Fruit fly (Drosophila melanogaster) whole organism, embryonic: ENCODE data around the gene CG13029.
A peak's percentile ranks its signal among the peaks of the same experiment; 100 is the strongest.

Source experiments
- Asciz ChIP-seq: fragments of 200-800 bp; sonication (Bioruptor generic); optimal IDR thresholded peaks from 2 replicates; lab custom pipeline; 2017; ENCODE audit warnings: missing biosample characterization, mild to moderate bottlenecking, missing genetic modification characterization, missing genetic modification reagents
- CG10431 ChIP-seq: fragments of 200-800 bp; sonication (Bioruptor generic); optimal IDR thresholded peaks from 3 replicates; lab custom pipeline; 2018; ENCODE audit warnings: missing biosample characterization, mild to moderate bottlenecking, missing genetic modification characterization
- CG10979 ChIP-seq: fragments of 200-800 bp; sonication (Bioruptor generic); optimal IDR thresholded peaks from 2 replicates; lab custom pipeline; 2018; ENCODE audit warnings: missing biosample characterization, mild to moderate bottlenecking, missing genetic modification characterization, moderate library complexity
- CG11093 ChIP-seq: fragments of 200-800 bp; sonication (Bioruptor generic); IDR thresholded peaks from 3 replicates; pipeline ENCODE4 v1.3.6; 2022; ENCODE audit warnings: missing biosample characterization, missing genetic modification characterization
- CG11247 ChIP-seq: fragments of 200-800 bp; sonication (Bioruptor generic); IDR thresholded peaks from 2 replicates; pipeline ENCODE4 v1.3.6; 2022; ENCODE audit warnings: missing biosample characterization, missing genetic modification characterization
- CG11504 ChIP-seq: fragments of 200-800 bp; sonication (Bioruptor generic); optimal IDR thresholded peaks from 3 replicates; lab custom pipeline; 2019; ENCODE audit warnings: missing biosample characterization, mild to moderate bottlenecking, missing genetic modification characterization, moderate library complexity
- CG12155 ChIP-seq: fragments of 200-800 bp; sonication (Bioruptor generic); optimal IDR thresholded peaks from 3 replicates; lab custom pipeline; 2016; ENCODE audit warnings: missing biosample characterization, missing genetic modification characterization
- CG12236 ChIP-seq: fragments of 200-800 bp; sonication (Bioruptor generic); optimal IDR thresholded peaks from 2 replicates; lab custom pipeline; 2016; ENCODE audit warnings: missing biosample characterization, missing genetic modification characterization
- CG12942 ChIP-seq: fragments of 200-800 bp; sonication (Bioruptor generic); optimal IDR thresholded peaks from 3 replicates; lab custom pipeline; 2016; ENCODE audit warnings: missing biosample characterization, missing genetic modification characterization
- CG14667 ChIP-seq: fragments of 200-800 bp; sonication (Bioruptor generic); IDR thresholded peaks from 2 replicates; pipeline ENCODE4 v1.3.6; 2022; ENCODE audit warnings: missing biosample characterization, missing genetic modification characterization
- CG14965 ChIP-seq: fragments of 200-800 bp; sonication (Bioruptor generic); optimal IDR thresholded peaks from 2 replicates; lab custom pipeline; 2016; ENCODE audit warnings: missing biosample characterization, missing genetic modification characterization, borderline replicate concordance
- CG15601 ChIP-seq: fragments of 200-800 bp; sonication (Bioruptor generic); optimal IDR thresholded peaks from 3 replicates; lab custom pipeline; 2019; ENCODE audit warnings: missing biosample characterization, mild to moderate bottlenecking, missing genetic modification characterization, moderate library complexity
- CG17802 ChIP-seq: fragments of 200-800 bp; sonication (Bioruptor generic); optimal IDR thresholded peaks from 2 replicates; lab custom pipeline; 2018; ENCODE audit warnings: missing biosample characterization, mild to moderate bottlenecking, missing genetic modification characterization, moderate library complexity
- CG3065 ChIP-seq: fragments of 200-800 bp; sonication (Bioruptor generic); optimal IDR thresholded peaks from 2 replicates; lab custom pipeline; 2016; ENCODE audit warnings: missing biosample characterization, missing genetic modification characterization
- CG3281 ChIP-seq: fragments of 200-800 bp; sonication (Bioruptor generic); optimal IDR thresholded peaks from 3 replicates; lab custom pipeline; 2017; ENCODE audit warnings: missing biosample characterization, mild to moderate bottlenecking, missing genetic modification characterization
- CG34422 ChIP-seq: fragments of 200-800 bp; sonication (Bioruptor generic); IDR thresholded peaks from 3 replicates; pipeline ENCODE4 v1.3.6; 2022; ENCODE audit warnings: missing biosample characterization, missing genetic modification characterization
- CG4328 ChIP-seq: fragments of 200-800 bp; sonication (Bioruptor generic); optimal IDR thresholded peaks from 3 replicates; lab custom pipeline; 2017; ENCODE audit warnings: missing biosample characterization, missing genetic modification reagents, missing genetic modification characterization
- CG5245 ChIP-seq: fragments of 200-800 bp; sonication (Bioruptor generic); optimal IDR thresholded peaks from 3 replicates; lab custom pipeline; 2016; ENCODE audit warnings: missing biosample characterization, missing genetic modification characterization
- CG6791 ChIP-seq: fragments of 200-800 bp; sonication (Bioruptor generic); IDR thresholded peaks from 3 replicates; pipeline ENCODE4 v1.3.6; 2022; ENCODE audit warnings: missing biosample characterization, missing genetic modification characterization; ENCODE audit not compliant: partially characterized antibody
- CG7372 ChIP-seq: fragments of 200-800 bp; sonication (Bioruptor generic); IDR thresholded peaks from 2 replicates; pipeline ENCODE4 v1.3.6; 2022; ENCODE audit warnings: missing biosample characterization, missing genetic modification characterization
- CG9437 ChIP-seq: fragments of 200-800 bp; sonication (Bioruptor generic); optimal IDR thresholded peaks from 2 replicates; lab custom pipeline; 2018; ENCODE audit warnings: missing biosample characterization, mild to moderate bottlenecking, missing genetic modification characterization
- CHES-1-like ChIP-seq: fragments of 200-800 bp; sonication (Bioruptor generic); optimal IDR thresholded peaks from 2 replicates; lab custom pipeline; 2016; ENCODE audit warnings: missing biosample characterization, missing genetic modification characterization
- CTCF ChIP-seq: fragments of 200-800 bp; sonication (Bioruptor generic); optimal IDR thresholded peaks from 2 replicates; lab custom pipeline; 2017; ENCODE audit warnings: missing biosample characterization, mild to moderate bottlenecking, missing genetic modification characterization, moderate library complexity
- Elba2 ChIP-seq: fragments of 200-800 bp; sonication (Bioruptor generic); optimal IDR thresholded peaks from 3 replicates; lab custom pipeline; 2016; ENCODE audit warnings: missing biosample characterization, missing genetic modification characterization
- Gug ChIP-seq: fragments of 200-800 bp; sonication (Bioruptor generic); IDR thresholded peaks from 4 replicates; pipeline ENCODE4 v1.3.6; 2022; ENCODE audit warnings: missing biosample characterization, missing genetic modification characterization
- HLH3B ChIP-seq: fragments of 200-800 bp; sonication (Bioruptor generic); IDR thresholded peaks from 2 replicates; pipeline ENCODE4 v1.3.6; 2022; ENCODE audit warnings: missing biosample characterization, missing genetic modification characterization
- Lhr ChIP-seq: fragments of 200-800 bp; sonication (Bioruptor generic); optimal IDR thresholded peaks from 3 replicates; lab custom pipeline; 2017; ENCODE audit warnings: mild to moderate bottlenecking, missing biosample characterization, missing genetic modification reagents, missing genetic modification characterization
- Poxn ChIP-seq: fragments of 200-800 bp; sonication (Bioruptor generic); IDR thresholded peaks from 2 replicates; pipeline ENCODE4 v1.3.6; 2022; ENCODE audit warnings: missing biosample characterization, missing genetic modification characterization
- TFAM ChIP-seq: fragments of 200-800 bp; sonication (Bioruptor generic); optimal IDR thresholded peaks from 2 replicates; lab custom pipeline; 2017; ENCODE audit warnings: missing biosample characterization, missing genetic modification characterization, inconsistent platforms
- Vsx1 ChIP-seq: fragments of 200-800 bp; sonication (Bioruptor generic); optimal IDR thresholded peaks from 2 replicates; lab custom pipeline; 2017; ENCODE audit warnings: missing biosample characterization, mild to moderate bottlenecking, missing genetic modification characterization, missing genetic modification reagents
- ac ChIP-seq: fragments of 200-800 bp; sonication (Bioruptor generic); optimal IDR thresholded peaks from 3 replicates; lab custom pipeline; 2017; ENCODE audit warnings: missing biosample characterization, mild to moderate bottlenecking, missing genetic modification characterization
- ash1 ChIP-seq: fragments of 200-800 bp; sonication (Bioruptor generic); optimal IDR thresholded peaks from 2 replicates; lab custom pipeline; 2018; ENCODE audit warnings: missing biosample characterization, mild to moderate bottlenecking, missing genetic modification characterization
- br ChIP-seq: fragments of >200 bp; optimal IDR thresholded peaks from 2 replicates; lab custom pipeline; 2017
- ems ChIP-seq: fragments of 200-800 bp; sonication (Bioruptor generic); optimal IDR thresholded peaks from 3 replicates; lab custom pipeline; 2016; ENCODE audit warnings: missing biosample characterization, missing genetic modification characterization
- en ChIP-seq: fragments of 200-800 bp; sonication (Bioruptor generic); optimal IDR thresholded peaks from 2 replicates; lab custom pipeline; 2016; ENCODE audit warnings: missing biosample characterization, missing genetic modification characterization
- eve ChIP-seq, 2 experiments: fragments of >200 bp; optimal IDR thresholded peaks; 2 replicates each; lab custom pipeline; 2017; ENCODE audit warnings: missing biosample characterization in 2 of 2, missing genetic modification characterization in 2 of 2
- ewg ChIP-seq: fragments of 200-800 bp; sonication (Bioruptor generic); optimal IDR thresholded peaks from 3 replicates; lab custom pipeline; 2017; ENCODE audit warnings: mild to moderate bottlenecking, missing biosample characterization, missing genetic modification reagents, missing genetic modification characterization
- fd3F ChIP-seq: fragments of 200-800 bp; sonication (Bioruptor generic); optimal IDR thresholded peaks from 2 replicates; lab custom pipeline; 2018; ENCODE audit warnings: missing biosample characterization, mild to moderate bottlenecking, missing genetic modification characterization, moderate library complexity
- gsb ChIP-seq: fragments of 200-800 bp; sonication (Bioruptor generic); IDR thresholded peaks from 2 replicates; pipeline ENCODE4 v1.3.6; 2022; ENCODE audit warnings: missing biosample characterization, missing genetic modification characterization
- hbn ChIP-seq: fragments of 200-800 bp; sonication (Bioruptor generic); IDR thresholded peaks from 2 replicates; pipeline ENCODE4 v1.3.6; 2022; ENCODE audit warnings: missing biosample characterization, missing genetic modification characterization; ENCODE audit not compliant: partially characterized antibody
- lab ChIP-seq: fragments of 200-800 bp; sonication (Bioruptor generic); optimal IDR thresholded peaks from 3 replicates; lab custom pipeline; 2017; ENCODE audit warnings: missing biosample characterization, missing genetic modification characterization, mild to moderate bottlenecking, moderate library complexity, missing genetic modification reagents
- nerfin-2 ChIP-seq: fragments of 200-800 bp; sonication (Bioruptor generic); IDR thresholded peaks from 2 replicates; pipeline ENCODE4 v1.3.6; 2022; ENCODE audit warnings: missing biosample characterization, missing genetic modification characterization; ENCODE audit not compliant: partially characterized antibody
- odd ChIP-seq: fragments of 200-800 bp; sonication (Bioruptor generic); optimal IDR thresholded peaks from 2 replicates; lab custom pipeline; 2017; ENCODE audit warnings: missing biosample characterization, mild to moderate bottlenecking, missing genetic modification characterization
- pho ChIP-seq: fragments of 200-800 bp; sonication (Bioruptor generic); optimal IDR thresholded peaks from 2 replicates; lab custom pipeline; 2016; ENCODE audit warnings: missing biosample characterization, missing genetic modification characterization
- pita ChIP-seq: fragments of 200-800 bp; sonication (Bioruptor generic); optimal IDR thresholded peaks from 2 replicates; lab custom pipeline; 2017; ENCODE audit warnings: missing biosample characterization, mild to moderate bottlenecking, missing genetic modification characterization
- shn ChIP-seq: fragments of 200-800 bp; sonication (Bioruptor generic); optimal IDR thresholded peaks from 3 replicates; lab custom pipeline; 2016; ENCODE audit warnings: missing biosample characterization, missing genetic modification characterization
- sima ChIP-seq: fragments of 200-800 bp; sonication (Bioruptor generic); optimal IDR thresholded peaks from 2 replicates; lab custom pipeline; 2016; ENCODE audit warnings: missing biosample characterization, missing genetic modification characterization
- slp2 ChIP-seq: fragments of 200-800 bp; sonication (Bioruptor generic); optimal IDR thresholded peaks from 2 replicates; lab custom pipeline; 2016; ENCODE audit warnings: missing biosample characterization, missing genetic modification characterization
- ssp ChIP-seq: fragments of 200-800 bp; sonication (Bioruptor generic); IDR thresholded peaks from 2 replicates; pipeline ENCODE4 v1.3.6; 2022; ENCODE audit warnings: missing biosample characterization, missing genetic modification characterization
- tap ChIP-seq: fragments of 200-800 bp; optimal IDR thresholded peaks from 3 replicates; lab custom pipeline; 2019; ENCODE audit warnings: missing biosample characterization, mild to moderate bottlenecking, missing genetic modification characterization, moderate library complexity
- ttk ChIP-seq: fragments of 200-800 bp; sonication (Bioruptor generic); IDR thresholded peaks from 2 replicates; pipeline ENCODE4 v2.1.2; 2022; ENCODE audit warnings: missing biosample characterization, missing genetic modification characterization
- tx ChIP-seq: fragments of 200-800 bp; sonication (Bioruptor generic); optimal IDR thresholded peaks from 2 replicates; lab custom pipeline; 2016; ENCODE audit warnings: missing biosample characterization, missing genetic modification characterization
- zen ChIP-seq: fragments of 200-800 bp; sonication (Bioruptor generic); optimal IDR thresholded peaks from 3 replicates; lab custom pipeline; 2018; ENCODE audit warnings: missing biosample characterization, mild to moderate bottlenecking, missing genetic modification characterization, moderate library complexity

The CG13029 gene

DNA sequence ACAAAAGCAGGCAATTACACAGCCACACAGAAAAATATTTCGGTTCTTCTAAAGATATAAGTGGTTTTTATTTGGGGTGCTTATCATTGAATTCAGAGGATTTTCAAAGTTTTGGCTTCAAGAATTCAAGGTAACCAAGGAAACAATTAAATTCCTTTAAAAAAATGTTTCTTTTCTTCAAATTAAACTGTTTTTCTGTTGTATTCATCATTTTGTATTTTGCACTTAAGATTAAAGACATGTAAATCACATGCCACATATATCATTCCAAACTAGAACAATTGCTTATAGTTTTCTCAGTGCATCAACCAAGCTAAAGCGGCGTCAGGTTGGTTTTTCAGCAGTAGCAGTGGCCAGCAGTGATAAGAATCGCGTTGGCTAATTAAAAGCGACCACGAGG lies 19.9 kb upstream of the CG13029 start (continued):
- TF ChIP-seq eve (GFP tag; optimal IDR thresholded peaks at IDR 0.05; lab: Kevin White, UChicago), result no peak
- TF ChIP-seq CG14667, result no peak
- no peak for TF ChIP-seq ttk (GFP tag; lab: Robert Waterston, UW)
- TF ChIP-seq CG3281 (GFP tag; lab: Kevin White, UChicago), result peak; percentile 16
- TF ChIP-seq zen, result no peak
- TF ChIP-seq CG34422 (GFP tag; lab: Robert Waterston, UW), result no peak
- no peak for TF ChIP-seq CTCF (GFP tag; lab: Kevin White, UChicago)
- no peak for TF ChIP-seq CG15601
- TF ChIP-seq Gug (GFP tag; lab: Robert Waterston, UW), result no peak
- no peak for TF ChIP-seq slp2 (GFP tag; lab: Kevin White, UChicago)
- no peak for TF ChIP-seq en (GFP tag; lab: Kevin White, UChicago)
- TF ChIP-seq br (lab: Kevin White, UChicago), result no peak
- no peak for TF ChIP-seq CG4328
- no peak for TF ChIP-seq CG11504
- no peak for TF ChIP-seq CG5245 (GFP tag; lab: Kevin White, UChicago)
- TF ChIP-seq CG10979 (tag; lab: Kevin White, UChicago), result peak; percentile 30
- TF ChIP-seq shn (GFP tag; lab: Kevin White, UChicago), result no peak
- no peak for TF ChIP-seq Asciz (GFP tag; lab: Kevin White, UChicago)
- no peak for TF ChIP-seq CG12236 (GFP tag; lab: Kevin White, UChicago)
- no peak for TF ChIP-seq odd
- TF ChIP-seq fd3F, result peak; percentile 57
- 0 out of 2 replicates have a peak, but pooled peaks have one; percentile 9 for TF ChIP-seq HLH3B
- TF ChIP-seq CG11247 (GFP tag; lab: Robert Waterston, UW), result no peak
- no peak for TF ChIP-seq TFAM (GFP tag; lab: Kevin White, UChicago)
- no peak for TF ChIP-seq ash1 (GFP tag; lab: Kevin White, UChicago)
- no peak for TF ChIP-seq ewg (GFP tag; lab: Kevin White, UChicago)
- peak; percentile 20 for TF ChIP-seq ems (GFP tag; lab: Kevin White, UChicago)
- TF ChIP-seq Poxn (GFP tag; lab: Robert Waterston, UW), result no peak
- no peak for TF ChIP-seq ssp (GFP tag; lab: Robert Waterston, UW)
- no peak for TF ChIP-seq CG11093 (GFP tag; lab: Robert Waterston, UW)
- TF ChIP-seq CG17802 (tag; lab: Kevin White, UChicago), result no peak
- TF ChIP-seq CG10431, result no peak
- TF ChIP-seq sima (GFP tag; lab: Kevin White, UChicago), result no peak
- TF ChIP-seq CG3065 (GFP tag; lab: Kevin White, UChicago), result no peak
- TF ChIP-seq Elba2 (GFP tag; lab: Kevin White, UChicago), result no peak
- no peak for TF ChIP-seq tap (tag; lab: Kevin White, UChicago)
- no peak for TF ChIP-seq CG14965 (GFP tag; lab: Kevin White, UChicago)
- peak; percentile 78 for TF ChIP-seq Vsx1 (GFP tag; lab: Kevin White, UChicago)
- TF ChIP-seq Lhr (GFP tag; lab: Kevin White, UChicago), result no peak
- no peak for TF ChIP-seq pho (GFP tag; lab: Kevin White, UChicago)
- peak; percentile 7 for TF ChIP-seq CG9437 (GFP tag; lab: Kevin White, UChicago)
- no peak for TF ChIP-seq CHES-1-like (GFP tag; lab: Kevin White, UChicago)
- no peak for TF ChIP-seq CG6791 (GFP tag; lab: Robert Waterston, UW)
- no peak for TF ChIP-seq pita (GFP tag; lab: Kevin White, UChicago)
- TF ChIP-seq nerfin-2 (GFP tag; lab: Robert Waterston, UW), result no peak
- TF ChIP-seq CG7372, result no peak
- TF ChIP-seq ac, result no peak
- no peak for TF ChIP-seq tx (GFP tag; lab: Kevin White, UChicago)
- TF ChIP-seq hbn, result no peak
- no peak for TF ChIP-seq CG12942
- TF ChIP-seq lab (GFP tag; lab: Kevin White, UChicago), result no peak
- no peak for TF ChIP-seq CG12155 (GFP tag; lab: Kevin White, UChicago)
- TF ChIP-seq gsb (GFP tag; lab: Robert Waterston, UW), result no peak; the same call in 1 of the 2 replicates
